Fruit fly (Drosophila melanogaster) whole organism, embryonic: ENCODE measurements around the gene STUB1.

ENCODE experiments used
- Asciz ChIP-seq: fragments of 200-800 bp; sonication (Bioruptor generic); optimal IDR thresholded peaks from 2 replicates; lab custom pipeline; 2017; ENCODE audit warnings: missing biosample characterization, mild to moderate bottlenecking, missing genetic modification characterization, missing genetic modification reagents
- CG10462 ChIP-seq: fragments of 200-800 bp; sonication (Bioruptor generic); optimal IDR thresholded peaks from 2 replicates; lab custom pipeline; 2016; ENCODE audit warnings: missing biosample characterization, missing genetic modification characterization
- CG10959 ChIP-seq: fragments of 200-800 bp; sonication (Bioruptor generic); IDR thresholded peaks from 2 replicates; pipeline ENCODE4 v1.3.6; 2022; ENCODE audit warnings: missing biosample characterization, missing genetic modification characterization
- CG10979 ChIP-seq: fragments of 200-800 bp; sonication (Bioruptor generic); optimal IDR thresholded peaks from 2 replicates; lab custom pipeline; 2018; ENCODE audit warnings: missing biosample characterization, mild to moderate bottlenecking, missing genetic modification characterization, moderate library complexity
- CG11504 ChIP-seq: fragments of 200-800 bp; sonication (Bioruptor generic); optimal IDR thresholded peaks from 3 replicates; lab custom pipeline; 2019; ENCODE audit warnings: missing biosample characterization, mild to moderate bottlenecking, missing genetic modification characterization, moderate library complexity
- CG12236 ChIP-seq: fragments of 200-800 bp; sonication (Bioruptor generic); optimal IDR thresholded peaks from 2 replicates; lab custom pipeline; 2016; ENCODE audit warnings: missing biosample characterization, missing genetic modification characterization
- CG12391 ChIP-seq: fragments of 200-800 bp; sonication (Bioruptor generic); optimal IDR thresholded peaks from 3 replicates; lab custom pipeline; 2018; ENCODE audit warnings: missing biosample characterization, mild to moderate bottlenecking, missing genetic modification characterization, moderate library complexity
- CG13296 ChIP-seq: fragments of 200-800 bp; sonication (Bioruptor generic); optimal IDR thresholded peaks from 3 replicates; lab custom pipeline; 2018; ENCODE audit warnings: missing biosample characterization, mild to moderate bottlenecking, missing genetic modification characterization
- CG14050 ChIP-seq: fragments of 200-800 bp; sonication (Bioruptor generic); IDR thresholded peaks from 3 replicates; pipeline ENCODE4 v1.3.6; 2022; ENCODE audit warnings: missing biosample characterization, missing genetic modification characterization
- CG15073 ChIP-seq: fragments of 200-800 bp; sonication (Bioruptor generic); optimal IDR thresholded peaks from 2 replicates; lab custom pipeline; 2016; ENCODE audit warnings: missing biosample characterization, missing genetic modification characterization
- CG15514 ChIP-seq: fragments of 200-800 bp; sonication (Bioruptor generic); optimal IDR thresholded peaks from 3 replicates; lab custom pipeline; 2017; ENCODE audit warnings: missing biosample characterization, missing genetic modification characterization, mild to moderate bottlenecking, moderate library complexity, missing genetic modification reagents
- CG15696 ChIP-seq: fragments of 200-800 bp; sonication (Bioruptor generic); optimal IDR thresholded peaks from 2 replicates; lab custom pipeline; 2019; ENCODE audit warnings: missing biosample characterization, mild to moderate bottlenecking, missing genetic modification characterization, moderate library complexity
- CG1647 ChIP-seq: fragments of 200-800 bp; sonication (Bioruptor generic); optimal IDR thresholded peaks from 3 replicates; lab custom pipeline; 2016; ENCODE audit warnings: missing biosample characterization, missing genetic modification characterization
- CG2129 ChIP-seq: fragments of 200-800 bp; sonication (Bioruptor generic); IDR thresholded peaks from 2 replicates; pipeline ENCODE4 v1.3.6; 2022; ENCODE audit warnings: missing biosample characterization, missing genetic modification characterization; ENCODE audit not compliant: partially characterized antibody
- CG4404 ChIP-seq: fragments of 200-800 bp; sonication (Bioruptor generic); IDR thresholded peaks from 2 replicates; pipeline ENCODE4 v1.3.6; 2022; ENCODE audit warnings: missing biosample characterization, missing genetic modification characterization
- CG6254 ChIP-seq: fragments of 200-800 bp; sonication (Bioruptor generic); optimal IDR thresholded peaks from 3 replicates; lab custom pipeline; 2017; ENCODE audit warnings: mild to moderate bottlenecking, missing biosample characterization, missing genetic modification reagents, missing genetic modification characterization
- Doc2 ChIP-seq: fragments of 200-800 bp; sonication (Bioruptor generic); IDR thresholded peaks from 2 replicates; pipeline ENCODE4 v1.3.6; 2022; ENCODE audit warnings: missing biosample characterization, missing genetic modification characterization
- Fer2 ChIP-seq: fragments of 200-800 bp; sonication (Bioruptor generic); optimal IDR thresholded peaks from 2 replicates; lab custom pipeline; 2018; ENCODE audit warnings: missing biosample characterization, mild to moderate bottlenecking, missing genetic modification characterization, moderate library complexity
- Hand ChIP-seq: fragments of 200-800 bp; sonication (Bioruptor generic); optimal IDR thresholded peaks from 2 replicates; lab custom pipeline; 2017; ENCODE audit warnings: mild to moderate bottlenecking, missing biosample characterization, missing genetic modification reagents, missing genetic modification characterization
- Hr3 ChIP-seq: fragments of 200-800 bp; sonication (Bioruptor generic); optimal IDR thresholded peaks from 3 replicates; lab custom pipeline; 2016; ENCODE audit warnings: missing biosample characterization, missing genetic modification characterization
- Kr ChIP-seq: fragments of 200-800 bp; sonication (Bioruptor generic); optimal IDR thresholded peaks from 2 replicates; lab custom pipeline; 2017; ENCODE audit warnings: missing biosample characterization, mild to moderate bottlenecking, missing genetic modification characterization
- Lhr ChIP-seq: fragments of 200-800 bp; sonication (Bioruptor generic); optimal IDR thresholded peaks from 3 replicates; lab custom pipeline; 2017; ENCODE audit warnings: mild to moderate bottlenecking, missing biosample characterization, missing genetic modification reagents, missing genetic modification characterization
- Lpt ChIP-seq: fragments of >200 bp; optimal IDR thresholded peaks from 2 replicates; lab custom pipeline; 2018; ENCODE audit warnings: missing biosample characterization, missing genetic modification characterization
- MESR4 ChIP-seq: fragments of 200-800 bp; sonication (Bioruptor generic); optimal IDR thresholded peaks from 2 replicates; lab custom pipeline; 2018; ENCODE audit warnings: missing biosample characterization, mild to moderate bottlenecking, missing genetic modification characterization, moderate library complexity
- MTF-1 ChIP-seq: fragments of 200-800 bp; sonication (Bioruptor generic); optimal IDR thresholded peaks from 2 replicates; lab custom pipeline; 2018; ENCODE audit warnings: missing biosample characterization, mild to moderate bottlenecking, missing genetic modification characterization, borderline replicate concordance
- Max ChIP-seq: fragments of 200-800 bp; sonication (Bioruptor generic); optimal IDR thresholded peaks from 2 replicates; lab custom pipeline; 2016; ENCODE audit warnings: missing biosample characterization, mild to moderate bottlenecking, missing genetic modification characterization
- Med ChIP-seq: fragments of 200-800 bp; sonication (Bioruptor generic); peaks from one replicate; lab custom pipeline; 2016; ENCODE audit warnings: missing biosample characterization, missing genetic modification characterization, mild to moderate bottlenecking, inconsistent platforms, moderate library complexity
- NK7.1 ChIP-seq: fragments of 200-800 bp; sonication (Bioruptor generic); optimal IDR thresholded peaks from 3 replicates; lab custom pipeline; 2016; ENCODE audit warnings: missing biosample characterization, missing genetic modification characterization
- Nf-YC ChIP-seq: fragments of 200-800 bp; optimal IDR thresholded peaks from 3 replicates; lab custom pipeline; 2019; ENCODE audit warnings: missing biosample characterization, mild to moderate bottlenecking, missing genetic modification characterization, moderate library complexity
- Sry-β ChIP-seq: fragments of 200-800 bp; sonication (Bioruptor generic); optimal IDR thresholded peaks from 2 replicates; lab custom pipeline; 2018; ENCODE audit warnings: missing biosample characterization, mild to moderate bottlenecking, missing genetic modification characterization, moderate library complexity
- Sry-δ ChIP-seq: fragments of 200-800 bp; sonication (Bioruptor generic); optimal IDR thresholded peaks from 2 replicates; lab custom pipeline; 2016; ENCODE audit warnings: missing biosample characterization, missing genetic modification characterization
- TFAM ChIP-seq: fragments of 200-800 bp; sonication (Bioruptor generic); optimal IDR thresholded peaks from 2 replicates; lab custom pipeline; 2017; ENCODE audit warnings: missing biosample characterization, missing genetic modification characterization, inconsistent platforms
- aop ChIP-seq: fragments of 200-800 bp; sonication (Bioruptor generic); IDR thresholded peaks from 2 replicates; pipeline ENCODE4 v1.3.6; 2022; ENCODE audit warnings: missing biosample characterization, missing genetic modification characterization
- ap ChIP-seq: fragments of 200-800 bp; sonication (Bioruptor generic); IDR thresholded peaks from 2 replicates; pipeline ENCODE4 v1.3.6; 2022; ENCODE audit warnings: missing biosample characterization, missing genetic modification characterization
- bab2 ChIP-seq: fragments of 200-800 bp; sonication (Bioruptor generic); optimal IDR thresholded peaks from 2 replicates; lab custom pipeline; 2016; ENCODE audit warnings: missing biosample characterization, missing genetic modification characterization
- cas ChIP-seq: fragments of 200-800 bp; sonication (Bioruptor generic); IDR thresholded peaks from 2 replicates; pipeline ENCODE4 v1.3.6; 2022; ENCODE audit warnings: missing biosample characterization, missing genetic modification characterization
- chinmo ChIP-seq: fragments of 200-800 bp; sonication (Bioruptor generic); IDR thresholded peaks from 4 replicates; pipeline ENCODE4 v1.3.6; 2022; ENCODE audit warnings: missing biosample characterization, missing genetic modification characterization; ENCODE audit not compliant: partially characterized antibody
- danr ChIP-seq: fragments of 200-800 bp; sonication (Bioruptor generic); IDR thresholded peaks from 2 replicates; pipeline ENCODE4 v1.3.6; 2022; ENCODE audit warnings: missing biosample characterization, missing genetic modification characterization
- hbn ChIP-seq: fragments of 200-800 bp; sonication (Bioruptor generic); IDR thresholded peaks from 2 replicates; pipeline ENCODE4 v1.3.6; 2022; ENCODE audit warnings: missing biosample characterization, missing genetic modification characterization; ENCODE audit not compliant: partially characterized antibody
- hth ChIP-seq: fragments of >200 bp; optimal IDR thresholded peaks from 2 replicates; lab custom pipeline; 2017; ENCODE audit warnings: inconsistent platforms
- kay ChIP-seq: fragments of 200-800 bp; sonication (Bioruptor generic); optimal IDR thresholded peaks from 2 replicates; lab custom pipeline; 2016; ENCODE audit warnings: missing biosample characterization, missing genetic modification characterization
- kni ChIP-seq: fragments of 200-800 bp; sonication (Bioruptor generic); optimal IDR thresholded peaks from 3 replicates; lab custom pipeline; 2017; ENCODE audit warnings: mild to moderate bottlenecking, missing biosample characterization, missing genetic modification reagents, missing genetic modification characterization
- lola ChIP-seq, 3 experiments: fragments of >200 bp in 2 of 3; fragments of 200-800 bp in 1 of 3; sonication (Bioruptor generic) in 1 of 3; optimal IDR thresholded peaks; 2 replicates each; lab custom pipeline; 2017 to 2019; ENCODE audit warnings: missing biosample characterization in 3 of 3, missing genetic modification characterization in 3 of 3, mild to moderate bottlenecking in 1 of 3, moderate library complexity in 1 of 3
- nerfin-2 ChIP-seq: fragments of 200-800 bp; sonication (Bioruptor generic); IDR thresholded peaks from 2 replicates; pipeline ENCODE4 v1.3.6; 2022; ENCODE audit warnings: missing biosample characterization, missing genetic modification characterization; ENCODE audit not compliant: partially characterized antibody
- ranshi ChIP-seq: fragments of 200-800 bp; sonication (Bioruptor generic); IDR thresholded peaks from 2 replicates; pipeline ENCODE4 v1.3.6; 2022; ENCODE audit warnings: missing biosample characterization, missing genetic modification characterization
- sens ChIP-seq: fragments of 200-800 bp; sonication (Bioruptor generic); peaks from one replicate; lab custom pipeline; 2016; ENCODE audit warnings: missing biosample characterization, missing genetic modification characterization
- slou ChIP-seq: fragments of 200-800 bp; sonication (Bioruptor generic); optimal IDR thresholded peaks from 3 replicates; lab custom pipeline; 2016; ENCODE audit warnings: missing biosample characterization, missing genetic modification characterization
- so ChIP-seq: fragments of 200-800 bp; sonication (Bioruptor generic); IDR thresholded peaks from 3 replicates; pipeline ENCODE4 v1.3.6; 2022; ENCODE audit warnings: missing biosample characterization, missing genetic modification characterization
- tup ChIP-seq: fragments of 200-800 bp; sonication (Bioruptor generic); optimal IDR thresholded peaks from 2 replicates; lab custom pipeline; 2016; ENCODE audit warnings: missing biosample characterization, mild to moderate bottlenecking, missing genetic modification characterization, moderate library complexity
- vnd ChIP-seq: fragments of 200-800 bp; sonication (Bioruptor generic); IDR thresholded peaks from 3 replicates; pipeline ENCODE4 v1.3.6; 2022; ENCODE audit warnings: missing biosample characterization, missing genetic modification characterization; ENCODE audit not compliant: partially characterized antibody
- wek ChIP-seq: fragments of 200-800 bp; sonication (Bioruptor generic); optimal IDR thresholded peaks from 3 replicates; lab custom pipeline; 2018; ENCODE audit warnings: missing biosample characterization, mild to moderate bottlenecking, missing genetic modification characterization, moderate library complexity

The STUB1 gene

DNA sequence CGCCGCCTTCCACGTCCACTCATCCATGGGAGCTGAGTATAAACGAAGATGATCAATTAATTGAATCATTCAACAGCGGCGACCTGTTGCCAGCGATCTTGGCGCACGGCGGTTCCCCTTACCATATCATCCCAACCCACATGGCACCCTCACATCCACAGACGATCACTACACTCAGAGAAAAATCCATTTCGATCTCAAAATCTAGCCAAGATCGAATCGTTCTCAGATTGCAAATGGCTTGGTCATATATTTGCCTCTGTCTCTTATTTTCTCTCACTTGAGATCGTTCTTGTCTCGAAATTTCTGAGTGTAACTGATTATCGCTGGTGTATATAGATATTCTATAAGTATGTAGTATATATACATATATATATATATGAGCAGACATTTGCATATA is 31.0 kb downstream of the STUB1 start (continued):
- peak; percentile 25 for TF ChIP-seq Fer2
- TF ChIP-seq Hand (GFP tag; lab: Kevin White, UChicago): no peak
- TF ChIP-seq NK7.1 (GFP tag; lab: Kevin White, UChicago): no peak
- TF ChIP-seq hth (lab: Kevin White, UChicago): no peak
- no peak for TF ChIP-seq CG12236 (GFP tag; lab: Kevin White, UChicago)
- TF ChIP-seq Max (GFP tag; lab: Kevin White, UChicago): no peak
- peak; percentile 26 for TF ChIP-seq bab2 (GFP tag; lab: Kevin White, UChicago)
- 0 out of 2 replicates have a peak, but pooled peaks have one; percentile 43 for TF ChIP-seq aop
- TF ChIP-seq Lpt (GFP tag; lab: Kevin White, UChicago): no peak
- TF ChIP-seq CG6254 (GFP tag; lab: Kevin White, UChicago): peak; percentile 40
- peak; percentile 60 for TF ChIP-seq CG15514
- TF ChIP-seq CG11504 (tag; lab: Kevin White, UChicago): peak; percentile 75
- peak; percentile 45; the same call in 1 of the 3 replicates for TF ChIP-seq CG14050
- TF ChIP-seq TFAM: no peak
- peak; percentile 63 for TF ChIP-seq sens (GFP tag; lab: Kevin White, UChicago)
- TF ChIP-seq ap (GFP tag; lab: Robert Waterston, UW): no peak
- TF ChIP-seq Lhr (GFP tag; lab: Kevin White, UChicago): no peak
- TF ChIP-seq CG10959: no peak
- peak; percentile 63 for TF ChIP-seq CG12391 (tag; lab: Kevin White, UChicago)
- TF ChIP-seq CG10462 (GFP tag; lab: Kevin White, UChicago): no peak
- TF ChIP-seq cas (GFP tag; lab: Robert Waterston, UW): no peak
- TF ChIP-seq nerfin-2 (GFP tag; lab: Robert Waterston, UW): no peak
- peak; percentile 41 for TF ChIP-seq kay (GFP tag; lab: Kevin White, UChicago)
- TF ChIP-seq CG4404 (GFP tag; lab: Robert Waterston, UW): no peak
- no peak for TF ChIP-seq CG2129
- no peak for TF ChIP-seq chinmo (GFP tag; lab: Robert Waterston, UW)
- no peak for TF ChIP-seq kni
- TF ChIP-seq tup: no peak
- peak; percentile 35 for TF ChIP-seq Nf-YC (tag; lab: Kevin White, UChicago)
- no peak for TF ChIP-seq Doc2 (GFP tag; lab: Robert Waterston, UW)
- TF ChIP-seq MESR4 (GFP tag; lab: Kevin White, UChicago): no peak
- TF ChIP-seq CG15696 (tag; lab: Kevin White, UChicago): no peak
- TF ChIP-seq hbn (GFP tag; lab: Robert Waterston, UW): no peak
- TF ChIP-seq Sry-δ (GFP tag; lab: Kevin White, UChicago): no peak
- TF ChIP-seq CG15073: no peak
- peak; percentile 44 for TF ChIP-seq CG10979 (tag; lab: Kevin White, UChicago)
- no peak for TF ChIP-seq CG1647
- no peak for TF ChIP-seq lola (GFP tag; optimal IDR thresholded peaks at IDR 0.05; lab: Kevin White, UChicago)
- no peak for TF ChIP-seq slou
- TF ChIP-seq CG13296 (GFP tag; lab: Kevin White, UChicago): peak; percentile 52
- no peak for TF ChIP-seq Sry-β (GFP tag; lab: Kevin White, UChicago)
- no peak for TF ChIP-seq Kr (GFP tag; lab: Kevin White, UChicago)
- TF ChIP-seq MTF-1 (GFP tag; lab: Kevin White, UChicago): no peak
- TF ChIP-seq ranshi (GFP tag; lab: Robert Waterston, UW): peak; percentile 58; the same call in 1 of the 2 replicates
- TF ChIP-seq Asciz (GFP tag; lab: Kevin White, UChicago): peak; percentile 41
- peak; percentile 88 for TF ChIP-seq Med (GFP tag; lab: Kevin White, UChicago)
- TF ChIP-seq so: peak; percentile 51; the same call in 1 of the 3 replicates
- TF ChIP-seq Hr3 (GFP tag; lab: Kevin White, UChicago): peak; percentile 9
- TF ChIP-seq wek (GFP tag; lab: Kevin White, UChicago): no peak
- no peak for TF ChIP-seq danr (GFP tag; lab: Robert Waterston, UW)
- no peak for TF ChIP-seq vnd (GFP tag; lab: Robert Waterston, UW)
